Worm (Caenorhabditis elegans) whole organism, L2 larva: Measurements from ENCODE around the gene lit-1.

Source experiments
- F13H6.1 ChIP-seq: sonication (generic microtip); optimal IDR thresholded peaks from 2 replicates; lab custom pipeline; 2016; ENCODE audit warnings: missing genetic modification characterization, missing compliant biosample characterization
- R02D3.7 ChIP-seq: fragments of 150-350 bp; optimal IDR thresholded peaks from 2 replicates; lab custom pipeline; 2014; ENCODE audit warnings: missing biosample characterization, missing genetic modification characterization
- Y55F3AM.14 ChIP-seq: fragments of 200-800 bp; sonication (Bioruptor generic); optimal IDR thresholded peaks from 2 replicates; lab custom pipeline; 2018; ENCODE audit warnings: mild to moderate bottlenecking, missing genetic modification characterization, missing compliant biosample characterization
- ZK546.5 ChIP-seq: sonication (generic microtip); optimal IDR thresholded peaks from 2 replicates; lab custom pipeline; 2017; ENCODE audit warnings: missing biosample characterization, missing genetic modification characterization
- alr-1 ChIP-seq: fragments of 150-350 bp; optimal IDR thresholded peaks from 2 replicates; lab custom pipeline; 2014; ENCODE audit warnings: missing biosample characterization, missing genetic modification characterization
- aly-2 ChIP-seq: fragments of 150-350 bp; optimal IDR thresholded peaks from 2 replicates; lab custom pipeline; 2014; ENCODE audit warnings: missing biosample characterization, missing genetic modification characterization
- ama-1 ChIP-seq: fragments of 150-350 bp; optimal IDR thresholded peaks from 2 replicates; lab custom pipeline; 2018; ENCODE audit warnings: inconsistent platforms
- blmp-1 ChIP-seq: sonication (generic microtip); optimal IDR thresholded peaks from 2 replicates; lab custom pipeline; 2017; ENCODE audit warnings: missing genetic modification characterization, mild to moderate bottlenecking, missing compliant biosample characterization, antibody characterized with exemption, moderate library complexity; ENCODE audit not compliant: insufficient read depth
- ceh-16 ChIP-seq: fragments of 150-350 bp; optimal IDR thresholded peaks from 2 replicates; lab custom pipeline; 2014; ENCODE audit warnings: missing biosample characterization, missing genetic modification characterization
- ceh-82 ChIP-seq: fragments of 150-350 bp; optimal IDR thresholded peaks from 2 replicates; lab custom pipeline; 2014; ENCODE audit warnings: missing biosample characterization, missing genetic modification characterization
- crh-2 ChIP-seq: sonication (generic microtip); optimal IDR thresholded peaks from 2 replicates; lab custom pipeline; 2017; ENCODE audit warnings: missing biosample characterization, missing genetic modification characterization
- dmd-4 ChIP-seq: sonication (generic microtip); optimal IDR thresholded peaks from 2 replicates; lab custom pipeline; 2017; ENCODE audit warnings: missing biosample characterization, missing genetic modification characterization
- elt-3 ChIP-seq: sonication (generic microtip); optimal IDR thresholded peaks from 2 replicates; lab custom pipeline; 2017; ENCODE audit warnings: missing biosample characterization, missing genetic modification characterization
- fos-1 ChIP-seq: fragments of 150-350 bp; optimal IDR thresholded peaks from 2 replicates; lab custom pipeline; 2014; ENCODE audit warnings: missing biosample characterization, missing genetic modification characterization
- gmeb-1 ChIP-seq: fragments of 150-350 bp; optimal IDR thresholded peaks from 2 replicates; lab custom pipeline; 2014; ENCODE audit warnings: missing biosample characterization, missing genetic modification characterization
- lin-11 ChIP-seq: fragments of 150-350 bp; sonication (generic microtip); optimal IDR thresholded peaks from 2 replicates; lab custom pipeline; 2014; ENCODE audit warnings: missing biosample characterization, missing genetic modification characterization, inconsistent platforms, mixed read lengths
- lin-13 ChIP-seq: fragments of 150-350 bp; optimal IDR thresholded peaks from 2 replicates; lab custom pipeline; 2014; ENCODE audit warnings: missing biosample characterization, missing genetic modification reagents, missing genetic modification characterization
- lin-39 ChIP-seq: fragments of 150-350 bp; optimal IDR thresholded peaks from 2 replicates; lab custom pipeline; 2014; ENCODE audit warnings: missing biosample characterization, missing genetic modification reagents, missing genetic modification characterization
- lsy-2 ChIP-seq, 2 experiments: fragments of 150-350 bp in 1 of 2; sonication (generic microtip) in 1 of 2; optimal IDR thresholded peaks; 2 replicates each; lab custom pipeline; 2014 to 2017; ENCODE audit warnings: missing biosample characterization in 2 of 2, missing genetic modification characterization in 2 of 2
- mab-5 ChIP-seq: fragments of 150-350 bp; optimal IDR thresholded peaks from 2 replicates; lab custom pipeline; 2014; ENCODE audit warnings: missing biosample characterization, missing genetic modification characterization
- mbf-1 ChIP-seq: sonication (generic microtip); optimal IDR thresholded peaks from 2 replicates; lab custom pipeline; 2017; ENCODE audit warnings: missing biosample characterization, missing genetic modification characterization
- mdl-1 ChIP-seq, 2 experiments: fragments of 150-350 bp in 1 of 2; sonication (generic microtip) in 1 of 2; optimal IDR thresholded peaks; 2 replicates each; lab custom pipeline; 2017; ENCODE audit warnings: missing biosample characterization in 2 of 2, missing genetic modification characterization in 2 of 2
- nhr-10 ChIP-seq: sonication (generic microtip); optimal IDR thresholded peaks from 2 replicates; lab custom pipeline; 2017; ENCODE audit warnings: missing biosample characterization, missing genetic modification characterization
- nhr-11 ChIP-seq: fragments of 150-350 bp; optimal IDR thresholded peaks from 2 replicates; lab custom pipeline; 2014; ENCODE audit warnings: missing biosample characterization, missing genetic modification characterization
- nhr-12 ChIP-seq: fragments of 150-350 bp; optimal IDR thresholded peaks from 2 replicates; lab custom pipeline; 2014; ENCODE audit warnings: missing biosample characterization, missing genetic modification characterization
- nhr-129 ChIP-seq: fragments of 150-350 bp; optimal IDR thresholded peaks from 2 replicates; lab custom pipeline; 2014; ENCODE audit warnings: missing biosample characterization, missing genetic modification characterization
- nhr-21 ChIP-seq: fragments of 150-350 bp; optimal IDR thresholded peaks from 2 replicates; lab custom pipeline; 2014; ENCODE audit warnings: missing biosample characterization, missing genetic modification characterization
- nhr-23 ChIP-seq: fragments of 150-350 bp; optimal IDR thresholded peaks from 2 replicates; lab custom pipeline; 2014; ENCODE audit warnings: missing biosample characterization, missing genetic modification reagents, missing genetic modification characterization
- nhr-237 ChIP-seq: fragments of 150-350 bp; optimal IDR thresholded peaks from 2 replicates; lab custom pipeline; 2014; ENCODE audit warnings: missing biosample characterization, missing genetic modification characterization
- nhr-25 ChIP-seq: fragments of 150-350 bp; sonication (generic microtip); optimal IDR thresholded peaks from 3 replicates; lab custom pipeline; 2014; ENCODE audit warnings: missing biosample characterization, missing genetic modification characterization
- nhr-6 ChIP-seq: fragments of 150-350 bp; optimal IDR thresholded peaks from 2 replicates; lab custom pipeline; 2014; ENCODE audit warnings: missing biosample characterization, missing genetic modification characterization
- nhr-77 ChIP-seq: fragments of 150-350 bp; optimal IDR thresholded peaks from 2 replicates; lab custom pipeline; 2014; ENCODE audit warnings: missing biosample characterization, missing genetic modification characterization
- sem-4 ChIP-seq: fragments of 150-350 bp; optimal IDR thresholded peaks from 2 replicates; lab custom pipeline; 2014; ENCODE audit warnings: missing biosample characterization, missing genetic modification reagents, missing genetic modification characterization
- skn-1 ChIP-seq: sonication (generic microtip); optimal IDR thresholded peaks from 2 replicates; lab custom pipeline; 2017; ENCODE audit warnings: missing biosample characterization, missing genetic modification characterization
- sma-3 ChIP-seq: sonication (generic microtip); optimal IDR thresholded peaks from 2 replicates; lab custom pipeline; 2016; ENCODE audit warnings: missing genetic modification reagents, missing genetic modification characterization, missing compliant biosample characterization
- sma-9 ChIP-seq, 2 experiments: fragments of 150-350 bp in 1 of 2; sonication (generic microtip) in 1 of 2; optimal IDR thresholded peaks; 2 replicates each; lab custom pipeline; 2014 to 2016; ENCODE audit warnings: missing genetic modification characterization in 2 of 2, mild to moderate bottlenecking in 1 of 2, missing biosample characterization in 1 of 2, missing compliant biosample characterization in 1 of 2, missing genetic modification reagents in 1 of 2, moderate library complexity in 1 of 2
- unc-55 ChIP-seq: fragments of 150-350 bp; sonication (generic microtip); optimal IDR thresholded peaks from 3 replicates; lab custom pipeline; 2014; ENCODE audit warnings: missing biosample characterization, missing genetic modification reagents, missing genetic modification characterization
- unc-62 ChIP-seq: fragments of 150-350 bp; optimal IDR thresholded peaks from 2 replicates; lab custom pipeline; 2014; ENCODE audit warnings: missing biosample characterization, missing genetic modification reagents, missing genetic modification characterization
- zag-1 ChIP-seq: fragments of 150-350 bp; optimal IDR thresholded peaks from 2 replicates; lab custom pipeline; 2014; ENCODE audit warnings: missing biosample characterization, missing genetic modification characterization
- ztf-1 ChIP-seq: fragments of 200-800 bp; sonication (Bioruptor generic); conservative IDR thresholded peaks from 2 replicates; pipeline ENCODE4 v1.3.6; 2022; ENCODE audit warnings: missing genetic modification characterization, missing compliant biosample characterization
- ztf-11 ChIP-seq: sonication (generic microtip); optimal IDR thresholded peaks from 2 replicates; lab custom pipeline; 2017; ENCODE audit warnings: missing biosample characterization, missing genetic modification characterization
- ztf-4 ChIP-seq: fragments of 150-350 bp; optimal IDR thresholded peaks from 2 replicates; lab custom pipeline; 2014; ENCODE audit warnings: missing biosample characterization, missing genetic modification characterization

Gene lit-1

ce11 chrIII:13718403-13718969 is 16.7 kb downstream of the lit-1 start:
- TF ChIP-seq lin-39 (tag; lab: Kevin White, UChicago) (no peak), ztf-4 (tag; lab: Kevin White, UChicago) (no peak), crh-2 (no peak), mbf-1 (tag; lab: Kevin White, UChicago) (no peak), nhr-10 (tag; lab: Kevin White, UChicago) (no peak), ztf-1 (no peak), ceh-82 (tag; lab: Kevin White, UChicago) (no peak), elt-3 (tag; lab: Kevin White, UChicago) (no peak), lsy-2 (tag; optimal IDR thresholded peaks at IDR 0.05; lab: Kevin White, UChicago) (peak in 1 of 2 experiments; percentile 30), sma-3 (GFP tag; lab: Kevin White, UChicago) (no peak), ztf-11 (tag; lab: Kevin White, UChicago) (no peak), zag-1 (peak; percentile 19), Y55F3AM.14 (no peak), F13H6.1 (tag; lab: Kevin White, UChicago) (peak; percentile 51), lin-11 (tag; lab: Kevin White, UChicago) (no peak), nhr-129 (peak; percentile 17), nhr-23 (tag; lab: Kevin White, UChicago) (no peak), ama-1 (lab: Kevin White, UChicago) (no peak), fos-1 (tag; lab: Kevin White, UChicago) (peak; percentile 13), nhr-11 (no peak), sem-4 (no peak), mdl-1 (tag; optimal IDR thresholded peaks at IDR 0.05; lab: Kevin White, UChicago) (no peak), unc-55 (GFP tag; lab: Kevin White, UChicago) (no peak), sma-9 (GFP tag; optimal IDR thresholded peaks at IDR 0.05; lab: Kevin White, UChicago) (peak; percentile 47), sma-9 (tag; optimal IDR thresholded peaks at IDR 0.05; lab: Kevin White, UChicago) (no peak)

- peak; percentile 55 for TF ChIP-seq F13H6.1 (tag; lab: Kevin White, UChicago)
- peak; percentile 80 for TF ChIP-seq nhr-25 (tag; lab: Kevin White, UChicago)
- TF ChIP-seq zag-1 = no peak
- TF ChIP-seq ztf-1 = no peak
- TF ChIP-seq ztf-4 (tag; lab: Kevin White, UChicago) = peak; percentile 24
- peak; percentile 63 for TF ChIP-seq nhr-21 (tag; lab: Kevin White, UChicago)
- no peak for TF ChIP-seq ceh-16
- no peak for TF ChIP-seq lin-13 (GFP tag; lab: Kevin White, UChicago)
- TF ChIP-seq crh-2 = peak; percentile 19
- no peak for TF ChIP-seq ztf-11 (tag; lab: Kevin White, UChicago)
- no peak for TF ChIP-seq nhr-11
- TF ChIP-seq R02D3.7 (tag; lab: Kevin White, UChicago) = no peak
- no peak for TF ChIP-seq unc-55 (GFP tag; lab: Kevin White, UChicago)
- peak; percentile 53 to 71 for TF ChIP-seq mdl-1 (tag; optimal IDR thresholded peaks at IDR 0.05; lab: Kevin White, UChicago)
- no peak for TF ChIP-seq ZK546.5
- TF ChIP-seq nhr-6 (tag; lab: Kevin White, UChicago) = no peak
- peak in 1 of 2 experiments; percentile 24 for TF ChIP-seq lsy-2 (tag; optimal IDR thresholded peaks at IDR 0.05; lab: Kevin White, UChicago)
- peak; percentile 2 for TF ChIP-seq blmp-1 (tag; lab: Kevin White, UChicago)
- no peak for TF ChIP-seq lin-11 (tag; lab: Kevin White, UChicago)
- TF ChIP-seq nhr-23 (tag; lab: Kevin White, UChicago) = no peak
- no peak for TF ChIP-seq ceh-82 (tag; lab: Kevin White, UChicago)
- TF ChIP-seq sma-3 (GFP tag; lab: Kevin White, UChicago) = peak; percentile 10
- peak; percentile 57 for TF ChIP-seq sma-9 (GFP tag; optimal IDR thresholded peaks at IDR 0.05; lab: Kevin White, UChicago)
- TF ChIP-seq sma-9 (tag; optimal IDR thresholded peaks at IDR 0.05; lab: Kevin White, UChicago) = no peak
- TF ChIP-seq ama-1 (lab: Kevin White, UChicago) = peak; percentile 22
These were observed 17.5 kb downstream of the lit-1 start for ce11 chrIII:13719247-13719758.

ce11 chrIII:13720190-13720741 is 18.5 kb downstream of the lit-1 start:
- no peak for TF ChIP-seq mbf-1 (tag; lab: Kevin White, UChicago)
- TF ChIP-seq nhr-25 (tag; lab: Kevin White, UChicago) = no peak
- no peak for TF ChIP-seq lsy-2 (tag; optimal IDR thresholded peaks at IDR 0.05; lab: Kevin White, UChicago)
- no peak for TF ChIP-seq nhr-129
- no peak for TF ChIP-seq nhr-77 (tag; lab: Kevin White, UChicago)
- no peak for TF ChIP-seq dmd-4 (tag; lab: Kevin White, UChicago)
- no peak for TF ChIP-seq aly-2 (tag; lab: Kevin White, UChicago)
- peak; percentile 5 for TF ChIP-seq sem-4
- no peak for TF ChIP-seq zag-1
- no peak for TF ChIP-seq nhr-237 (tag; lab: Kevin White, UChicago)
- TF ChIP-seq ztf-4 (tag; lab: Kevin White, UChicago) = no peak
- TF ChIP-seq ztf-1 = no peak
- TF ChIP-seq elt-3 (tag; lab: Kevin White, UChicago) = no peak
- no peak for TF ChIP-seq nhr-10 (tag; lab: Kevin White, UChicago)
- no peak for TF ChIP-seq fos-1 (tag; lab: Kevin White, UChicago)
- TF ChIP-seq lin-39 (tag; lab: Kevin White, UChicago) = no peak
- no peak for TF ChIP-seq unc-55 (GFP tag; lab: Kevin White, UChicago)
- no peak for TF ChIP-seq gmeb-1
- TF ChIP-seq alr-1 = no peak
- peak; percentile 56 for TF ChIP-seq ama-1 (lab: Kevin White, UChicago)
- TF ChIP-seq ztf-11 (tag; lab: Kevin White, UChicago) = no peak
- TF ChIP-seq blmp-1 (tag; lab: Kevin White, UChicago) = peak; percentile 79
- TF ChIP-seq unc-62 = no peak
- TF ChIP-seq nhr-23 (tag; lab: Kevin White, UChicago) = no peak
- no peak for TF ChIP-seq mab-5 (tag; lab: Kevin White, UChicago)
- no peak for TF ChIP-seq skn-1 (tag; lab: Kevin White, UChicago)
- no peak for TF ChIP-seq nhr-12 (tag; lab: Kevin White, UChicago)
- no peak for TF ChIP-seq F13H6.1 (tag; lab: Kevin White, UChicago)
- TF ChIP-seq nhr-6 (tag; lab: Kevin White, UChicago) = no peak
- peak; percentile 6 for TF ChIP-seq ceh-16
